Fruit fly (Drosophila melanogaster) whole organism, wandering third instar larva: ENCODE results near the gene CG32445.

Experiments used
- Abd-B ChIP-seq: fragments of >200 bp; optimal IDR thresholded peaks from 2 replicates; lab custom pipeline; 2017; ENCODE audit warnings: missing biosample characterization, missing genetic modification characterization
- CrebA ChIP-seq: fragments of 200-800 bp; sonication (Bioruptor generic); optimal IDR thresholded peaks from 2 replicates; lab custom pipeline; 2016; ENCODE audit warnings: missing biosample characterization, mild to moderate bottlenecking, missing genetic modification characterization, borderline replicate concordance
- Dif ChIP-seq: fragments of 200-275, 200-300 bp; sonication (Bioruptor generic); optimal IDR thresholded peaks from 2 replicates; lab custom pipeline; 2018; ENCODE audit warnings: missing biosample characterization, missing genetic modification characterization; ENCODE audit not compliant: partially characterized antibody
- Hnf4 ChIP-seq: fragments of 200-800 bp; sonication (Bioruptor generic); optimal IDR thresholded peaks from 2 replicates; lab custom pipeline; 2016; ENCODE audit warnings: missing biosample characterization, mild to moderate bottlenecking, missing genetic modification characterization
- Hr78 ChIP-seq: fragments of >200 bp; optimal IDR thresholded peaks from 2 replicates; lab custom pipeline; 2017; ENCODE audit warnings: missing biosample characterization, missing genetic modification characterization
- Jra ChIP-seq: sonication (Bioruptor generic); optimal IDR thresholded peaks from 2 replicates; lab custom pipeline; 2016; ENCODE audit warnings: missing biosample characterization, missing genetic modification characterization
- N ChIP-seq: fragments of >200 bp; optimal IDR thresholded peaks from 2 replicates; lab custom pipeline; 2018; ENCODE audit warnings: missing biosample characterization, missing external identifiers, missing genetic modification characterization
- Rel ChIP-seq, 2 experiments: fragments of 200-800 bp; sonication (Bioruptor generic) in 1 of 2; optimal IDR thresholded peaks; 2 replicates in 1 of 2; 3 replicates in 1 of 2; lab custom pipeline; 2016 to 2019; ENCODE audit warnings: mild to moderate bottlenecking in 2 of 2, missing biosample characterization in 2 of 2, missing genetic modification characterization in 2 of 2, moderate library complexity in 1 of 2
- Sp1 ChIP-seq: fragments of 200-800 bp; sonication (Bioruptor generic); optimal IDR thresholded peaks from 3 replicates; lab custom pipeline; 2019; ENCODE audit warnings: missing biosample characterization, mild to moderate bottlenecking, missing genetic modification characterization, moderate library complexity
- Vsx2 ChIP-seq: fragments of 200-300, 225-300 bp; sonication (Bioruptor generic); optimal IDR thresholded peaks from 2 replicates; lab custom pipeline; 2018; ENCODE audit warnings: missing biosample characterization, missing genetic modification characterization; ENCODE audit not compliant: partially characterized antibody
- br ChIP-seq: fragments of 200-800 bp; sonication (Bioruptor generic); optimal IDR thresholded peaks from 2 replicates; lab custom pipeline; 2016; ENCODE audit warnings: missing biosample characterization, missing genetic modification characterization
- brk ChIP-seq: fragments of 200-800 bp; sonication (Bioruptor generic); optimal IDR thresholded peaks from 2 replicates; lab custom pipeline; 2016; ENCODE audit warnings: missing biosample characterization, mild to moderate bottlenecking, missing genetic modification characterization
- dl ChIP-seq, 2 experiments: fragments of 175-275, 200-275 bp in 1 of 2; fragments of 200-275 bp in 1 of 2; sonication (Bioruptor generic); optimal IDR thresholded peaks; lab custom pipeline; 2018; ENCODE audit warnings: mild to moderate bottlenecking in 2 of 2, missing biosample characterization in 2 of 2, missing genetic modification characterization in 2 of 2, moderate library complexity in 2 of 2; ENCODE audit not compliant: partially characterized antibody in 2 of 2, insufficient read depth in 1 of 2
- dmrt93B ChIP-seq: fragments of 200-800 bp; sonication (Bioruptor generic); optimal IDR thresholded peaks from 2 replicates; lab custom pipeline; 2018; ENCODE audit warnings: missing biosample characterization, mild to moderate bottlenecking, missing genetic modification characterization
- dsf ChIP-seq: sonication (Bioruptor generic); optimal IDR thresholded peaks from 2 replicates; lab custom pipeline; 2016; ENCODE audit warnings: missing biosample characterization, missing genetic modification characterization, borderline replicate concordance
- ey ChIP-seq: fragments of 200-800 bp; sonication (Bioruptor generic); optimal IDR thresholded peaks from 2 replicates; lab custom pipeline; 2016; ENCODE audit warnings: missing biosample characterization, missing genetic modification characterization
- foxo ChIP-seq, 2 experiments: fragments of 200-800 bp; sonication (Bioruptor generic); optimal IDR thresholded peaks; 2 replicates in 1 of 2; 3 replicates in 1 of 2; lab custom pipeline; 2016 to 2017; ENCODE audit warnings: missing biosample characterization in 2 of 2, missing genetic modification characterization in 2 of 2
- fru ChIP-seq: fragments of 200-800 bp; sonication (Bioruptor generic); optimal IDR thresholded peaks from 3 replicates; lab custom pipeline; 2016; ENCODE audit warnings: missing biosample characterization, mild to moderate bottlenecking, missing genetic modification characterization
- h ChIP-seq: fragments of 200-800 bp; sonication (Bioruptor generic); optimal IDR thresholded peaks from 3 replicates; lab custom pipeline; 2016; ENCODE audit warnings: missing biosample characterization, mild to moderate bottlenecking, missing genetic modification characterization
- jim ChIP-seq: fragments of 175-275, 200-325 bp; sonication (Bioruptor generic); optimal IDR thresholded peaks from 2 replicates; lab custom pipeline; 2016; ENCODE audit warnings: missing biosample characterization, mild to moderate bottlenecking, missing genetic modification characterization
- lola ChIP-seq: fragments of >200 bp; optimal IDR thresholded peaks from 2 replicates; lab custom pipeline; 2017; ENCODE audit warnings: missing biosample characterization, missing genetic modification characterization
- pan ChIP-seq: fragments of >200 bp; optimal IDR thresholded peaks from 2 replicates; lab custom pipeline; 2017
- rgr ChIP-seq: fragments of 200-800 bp; sonication (Bioruptor generic); optimal IDR thresholded peaks from 3 replicates; lab custom pipeline; 2016; ENCODE audit warnings: missing biosample characterization, mild to moderate bottlenecking, missing genetic modification characterization
- sage ChIP-seq: fragments of 200-800 bp; sonication (Bioruptor generic); optimal IDR thresholded peaks from 2 replicates; lab custom pipeline; 2016; ENCODE audit warnings: missing biosample characterization, mild to moderate bottlenecking, missing genetic modification characterization
- sv ChIP-seq: fragments of 200-800 bp; sonication (Bioruptor generic); optimal IDR thresholded peaks from 3 replicates; lab custom pipeline; 2016; ENCODE audit warnings: missing biosample characterization, missing genetic modification characterization
- tai ChIP-seq: sonication (Bioruptor generic); optimal IDR thresholded peaks from 2 replicates; lab custom pipeline; 2016; ENCODE audit warnings: missing biosample characterization, missing genetic modification characterization
- usp ChIP-seq: fragments of >200 bp; optimal IDR thresholded peaks from 2 replicates; lab custom pipeline; 2017; ENCODE audit warnings: missing biosample characterization, missing genetic modification characterization
- woc ChIP-seq: sonication (Bioruptor generic); optimal IDR thresholded peaks from 2 replicates; lab custom pipeline; 2016; ENCODE audit warnings: missing biosample characterization, mild to moderate bottlenecking, missing genetic modification characterization

The CG32445 gene

dm6 chr3L:21644176-21644575 lies 5.0 kb downstream of the CG32445 start:
- TF ChIP-seq CrebA (GFP tag; lab: Kevin White, UChicago) = no peak
- peak; percentile 17 for TF ChIP-seq woc (GFP tag; lab: Kevin White, UChicago)
- no peak for TF ChIP-seq dmrt93B (GFP tag; lab: Kevin White, UChicago)
- no peak for TF ChIP-seq Rel (GFP tag; optimal IDR thresholded peaks at IDR 0.05; lab: Kevin White, UChicago)
- no peak for TF ChIP-seq Rel (tag; optimal IDR thresholded peaks at IDR 0.05; lab: Kevin White, UChicago)
- no peak for TF ChIP-seq foxo (GFP tag; optimal IDR thresholded peaks at IDR 0.05; lab: Kevin White, UChicago)
- no peak for TF ChIP-seq Jra (GFP tag; lab: Kevin White, UChicago)
- TF ChIP-seq, all 38 proteins: peak for 1

- TF ChIP-seq Sp1 (GFP tag; lab: Kevin White, UChicago) (no peak), Rel (GFP tag; optimal IDR thresholded peaks at IDR 0.05; lab: Kevin White, UChicago) (peak; percentile 25), Rel (tag; optimal IDR thresholded peaks at IDR 0.05; lab: Kevin White, UChicago) (no peak), dl (GFP tag; optimal IDR thresholded peaks at IDR 0.05; lab: Kevin White, UChicago; ENCODE audit: insufficient read depth in 1 of 2, partially characterized antibody in 2 of 2) (peak; percentile 66 to 81), jim (GFP tag; lab: Kevin White, UChicago) (no peak), pan (no peak), foxo (GFP tag; optimal IDR thresholded peaks at IDR 0.05; lab: Kevin White, UChicago) (no peak), rgr (GFP tag; lab: Kevin White, UChicago) (no peak), h (peak; percentile 14), br (GFP tag; lab: Kevin White, UChicago) (peak; percentile 12), Dif (GFP tag; lab: Kevin White, UChicago) (peak; percentile 84), Vsx2 (GFP tag; lab: Kevin White, UChicago) (peak; percentile 79), N (GFP tag; lab: Kevin White, UChicago) (no peak), sage (GFP tag; lab: Kevin White, UChicago) (no peak)
Measured at dm6 chr3L:21644607-21645006, 5.4 kb downstream of the CG32445 start, which contains the start of gene CG43980. TSS of gene CG43980 (plus strand) at chr3L:21644958.

dm6 chr3L:21645878-21646277 lies 6.7 kb downstream of the CG32445 start:
- no peak for TF ChIP-seq Hr78
- no peak for TF ChIP-seq pan
- no peak for TF ChIP-seq tai
- no peak for TF ChIP-seq woc (GFP tag; lab: Kevin White, UChicago)
- TF ChIP-seq Jra (GFP tag; lab: Kevin White, UChicago) = no peak
- no peak for TF ChIP-seq lola
- TF ChIP-seq dl (GFP tag; optimal IDR thresholded peaks at IDR 0.05; lab: Kevin White, UChicago; ENCODE audit: insufficient read depth in 1 of 2, partially characterized antibody in 2 of 2) = no peak
- TF ChIP-seq ey = no peak
- no peak for TF ChIP-seq Dif (GFP tag; lab: Kevin White, UChicago)
- no peak for TF ChIP-seq sv (GFP tag; lab: Kevin White, UChicago)

dm6 chr3L:21647853-21648252 lies 8.7 kb downstream of the CG32445 start:
- no peak for TF ChIP-seq usp (GFP tag; lab: Kevin White, UChicago)
- no peak for TF ChIP-seq brk
- TF ChIP-seq rgr (GFP tag; lab: Kevin White, UChicago) = no peak
- no peak for TF ChIP-seq woc (GFP tag; lab: Kevin White, UChicago)
- TF ChIP-seq fru = no peak
- TF ChIP-seq Hnf4 (GFP tag; lab: Kevin White, UChicago) = no peak
- no peak for TF ChIP-seq Rel (GFP tag; optimal IDR thresholded peaks at IDR 0.05; lab: Kevin White, UChicago)
- TF ChIP-seq Rel (tag; optimal IDR thresholded peaks at IDR 0.05; lab: Kevin White, UChicago) = no peak
- no peak for TF ChIP-seq dl (GFP tag; optimal IDR thresholded peaks at IDR 0.05; lab: Kevin White, UChicago; ENCODE audit: insufficient read depth in 1 of 2, partially characterized antibody in 2 of 2)
- TF ChIP-seq lola = no peak
- TF ChIP-seq Jra (GFP tag; lab: Kevin White, UChicago) = no peak
- no peak for TF ChIP-seq Abd-B (GFP tag; lab: Kevin White, UChicago)
- no peak for TF ChIP-seq Vsx2 (GFP tag; lab: Kevin White, UChicago)
- no peak for TF ChIP-seq dsf

- no peak for TF ChIP-seq ey
- TF ChIP-seq sv (GFP tag; lab: Kevin White, UChicago) = no peak
- TF ChIP-seq Hnf4 (GFP tag; lab: Kevin White, UChicago) = no peak
- no peak for TF ChIP-seq jim (GFP tag; lab: Kevin White, UChicago)
- TF ChIP-seq pan = no peak
Measured at dm6 chr3L:21651412-21651811, 12.3 kb downstream of the CG32445 start.
